Worm (Caenorhabditis elegans): ENCODE data around the gene C37C3.12.

DNA sequence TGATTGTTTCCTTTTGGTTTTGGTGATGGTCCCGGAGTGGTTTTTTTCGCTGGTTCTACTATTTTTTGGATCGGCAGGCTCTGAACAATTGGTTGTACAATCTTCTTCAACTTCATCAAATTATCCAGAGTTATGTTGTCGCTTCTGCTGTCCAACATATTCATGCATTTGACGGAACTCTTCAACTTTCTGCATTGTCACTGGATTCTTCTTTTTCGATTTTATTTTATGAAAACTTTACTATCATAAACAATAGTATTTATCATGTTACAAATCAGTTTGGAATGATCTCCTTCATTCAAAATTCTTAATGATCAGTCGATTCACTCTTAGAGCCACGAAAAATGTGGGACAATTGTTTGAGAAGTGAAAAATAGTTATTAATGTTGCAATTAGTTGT lies 12.7 kb upstream of the C37C3.12 start:
- TF ChIP-seq B0310.2 (tag; optimal IDR thresholded peaks at IDR 0.05) (no peak), aly-1 (tag; optimal IDR thresholded peaks at IDR 0.05) (no peak), ama-1 (optimal IDR thresholded peaks at IDR 0.05) (no peak), pes-1 (GFP tag; IDR thresholded peaks at IDR 0.05) (no peak), tra-4 (tag; optimal IDR thresholded peaks at IDR 0.05) (no peak), F13C5.2 (tag; optimal IDR thresholded peaks at IDR 0.05) (no peak)
